Fruit fly (Drosophila melanogaster): ENCODE measurements around the gene RpL7-like.

Gene RpL7-like

dm6 chr2L:12006397-12007330, 49.5 kb upstream of the RpL7-like start (continued):
- no peak for TF ChIP-seq Xrp1 (GFP tag; IDR thresholded peaks at IDR 0.05)
- TF ChIP-seq CG33213 (GFP tag; optimal IDR thresholded peaks at IDR 0.05) = peak; percentile 24
- TF ChIP-seq Mes4 (GFP tag; optimal IDR thresholded peaks at IDR 0.05) = peak; percentile 65
- TF ChIP-seq Gug (GFP tag; IDR thresholded peaks at IDR 0.05) = peak; percentile 75; the same call in 3 of the 4 replicates
- TF ChIP-seq Atf-2 (GFP tag; optimal IDR thresholded peaks at IDR 0.05) = peak; percentile 76
- no peak for TF ChIP-seq HLH3B (GFP tag; IDR thresholded peaks at IDR 0.05)
- peak; percentile 93 for TF ChIP-seq CG15696 (tag; optimal IDR thresholded peaks at IDR 0.05)
- TF ChIP-seq CG18599 (GFP tag; optimal IDR thresholded peaks at IDR 0.05) = peak; percentile 96
- no peak for TF ChIP-seq CG8765 (GFP tag; IDR thresholded peaks at IDR 0.05)
- TF ChIP-seq eyg (GFP tag; optimal IDR thresholded peaks at IDR 0.05) = peak; percentile 52
- TF ChIP-seq Abd-B (GFP tag; optimal IDR thresholded peaks at IDR 0.05) = peak; percentile 94
- no peak for TF ChIP-seq CG5953 (GFP tag; IDR thresholded peaks at IDR 0.05)
- TF ChIP-seq Sry-δ (GFP tag; optimal IDR thresholded peaks at IDR 0.05) = no peak
- no peak for TF ChIP-seq CG10366 (GFP tag; IDR thresholded peaks at IDR 0.05)
- peak; percentile 72 for TF ChIP-seq B-H2 (GFP tag; optimal IDR thresholded peaks at IDR 0.05)
- peak; percentile 69 for TF ChIP-seq oc (tag; optimal IDR thresholded peaks at IDR 0.05)
- TF ChIP-seq CG8924 (tag; optimal IDR thresholded peaks at IDR 0.05) = peak; percentile 98
- peak; percentile 32 for TF ChIP-seq TFAM (GFP tag; optimal IDR thresholded peaks at IDR 0.05)
- TF ChIP-seq fd102C (GFP tag; optimal IDR thresholded peaks at IDR 0.05) = peak; percentile 52
- TF ChIP-seq CG7839 (tag; optimal IDR thresholded peaks at IDR 0.05) = peak; percentile 98
- TF ChIP-seq Opbp (GFP tag; IDR thresholded peaks at IDR 0.05; ENCODE audit: partially characterized antibody) = no peak
- TF ChIP-seq CG18619 (GFP tag; optimal IDR thresholded peaks at IDR 0.05) = peak; percentile 97
- TF ChIP-seq jing (GFP tag; optimal IDR thresholded peaks at IDR 0.05) = peak; percentile 71
- TF ChIP-seq abd-A (tag; optimal IDR thresholded peaks at IDR 0.05) = no peak
- TF ChIP-seq CG2678 (tag; optimal IDR thresholded peaks at IDR 0.05) = peak; percentile 99
- peak; percentile 93 for TF ChIP-seq unpg (GFP tag; optimal IDR thresholded peaks at IDR 0.05)
- peak; percentile 53 for TF ChIP-seq bab2 (GFP tag; optimal IDR thresholded peaks at IDR 0.05)
- TF ChIP-seq row (GFP tag; IDR thresholded peaks at IDR 0.05) = no peak
- TF ChIP-seq CG15073 (GFP tag; optimal IDR thresholded peaks at IDR 0.05) = peak; percentile 52
- peak; percentile 86 for TF ChIP-seq CG11093 (GFP tag; IDR thresholded peaks at IDR 0.05)
- no peak for TF ChIP-seq gfzf (GFP tag; optimal IDR thresholded peaks at IDR 0.05)
- peak; percentile 90 for TF ChIP-seq CG10462 (GFP tag; optimal IDR thresholded peaks at IDR 0.05)
- no peak for TF ChIP-seq ranshi (GFP tag; IDR thresholded peaks at IDR 0.05)
- no peak for TF ChIP-seq ap (GFP tag; IDR thresholded peaks at IDR 0.05)
- peak; percentile 45 for TF ChIP-seq CG13894 (tag; optimal IDR thresholded peaks at IDR 0.05)
- TF ChIP-seq z (GFP tag; IDR thresholded peaks at IDR 0.05) = no peak
- TF ChIP-seq sim (GFP tag; IDR thresholded peaks at IDR 0.05) = no peak
- TF ChIP-seq lmd (GFP tag; IDR thresholded peaks at IDR 0.05) = no peak
- TF ChIP-seq cato (GFP tag; optimal IDR thresholded peaks at IDR 0.05; ENCODE audit: borderline replicate concordance) = peak; percentile 90
- peak; percentile 94 for TF ChIP-seq Usf (GFP tag; optimal IDR thresholded peaks at IDR 0.05)
- peak; percentile 91 for TF ChIP-seq Blimp-1 (GFP tag; optimal IDR thresholded peaks at IDR 0.05)
- no peak for TF ChIP-seq pfk (GFP tag; optimal IDR thresholded peaks at IDR 0.05)
- TF ChIP-seq fu2 (GFP tag; optimal IDR thresholded peaks at IDR 0.05) = peak; percentile 22
- no peak for TF ChIP-seq stwl (tag; optimal IDR thresholded peaks at IDR 0.05)
- TF ChIP-seq Rx (GFP tag; IDR thresholded peaks at IDR 0.05) = no peak
- TF ChIP-seq CG13287 (GFP tag; IDR thresholded peaks at IDR 0.05; ENCODE audit: partially characterized antibody) = no peak
- TF ChIP-seq CG31224 (GFP tag; IDR thresholded peaks at IDR 0.05) = no peak
- peak; percentile 15 for TF ChIP-seq repo (GFP tag; optimal IDR thresholded peaks at IDR 0.05)
- no peak for TF ChIP-seq cg (GFP tag; optimal IDR thresholded peaks at IDR 0.05)

Data from whole organism, embryonic.